Worm (Caenorhabditis elegans) whole organism, young adult: ENCODE data around the gene col-145.

Experiments
- B0336.3 ChIP-seq: fragments of 200-800 bp; sonication (Bioruptor generic); IDR thresholded peaks from 2 replicates; pipeline ENCODE4 v1.3.6; 2022; ENCODE audit warnings: missing genetic modification characterization, missing compliant biosample characterization
- D2030.7 ChIP-seq: fragments of 200-800 bp; sonication (Bioruptor generic); IDR thresholded peaks from 2 replicates; pipeline ENCODE4 v1.3.6; 2022; ENCODE audit warnings: missing genetic modification reagents, missing genetic modification characterization, missing compliant biosample characterization
- F22D6.2 ChIP-seq: sonication (generic microtip); optimal IDR thresholded peaks from 2 replicates; lab custom pipeline; 2016; ENCODE audit warnings: mild to moderate bottlenecking, missing genetic modification characterization, missing compliant biosample characterization
- F57C9.4 ChIP-seq: sonication (generic microtip); optimal IDR thresholded peaks from 2 replicates; lab custom pipeline; 2017; ENCODE audit warnings: mild to moderate bottlenecking, missing genetic modification characterization, missing compliant biosample characterization
- K11D2.4 ChIP-seq: fragments of 200-800 bp; sonication (Bioruptor generic); IDR thresholded peaks from 2 replicates; pipeline ENCODE4 v1.3.6; 2022; ENCODE audit warnings: missing genetic modification reagents, missing genetic modification characterization, missing compliant biosample characterization
- T26A5.8 ChIP-seq: sonication (generic microtip); optimal IDR thresholded peaks from 2 replicates; lab custom pipeline; 2016; ENCODE audit warnings: missing genetic modification characterization, missing compliant biosample characterization
- Y53F4B.3 ChIP-seq: fragments of 200-800 bp; sonication (Bioruptor generic); IDR thresholded peaks from 2 replicates; pipeline ENCODE4 v1.3.6; 2022; ENCODE audit warnings: missing genetic modification reagents, missing genetic modification characterization, missing compliant biosample characterization
- Y67H2A.10 ChIP-seq: fragments of 200-800 bp; sonication (Bioruptor generic); conservative IDR thresholded peaks from 2 replicates; pipeline ENCODE4 v1.3.6; 2022; ENCODE audit warnings: missing genetic modification reagents, missing genetic modification characterization, missing compliant biosample characterization
- Y79H2A.3 ChIP-seq: fragments of 200-800 bp; sonication (Bioruptor generic); conservative IDR thresholded peaks from 2 replicates; pipeline ENCODE4 v1.3.6; 2022; ENCODE audit warnings: missing genetic modification reagents, missing genetic modification characterization, missing compliant biosample characterization
- attf-3 ChIP-seq: fragments of 200-800 bp; sonication (Bioruptor generic); conservative IDR thresholded peaks from 2 replicates; pipeline ENCODE4 v1.3.6; 2022; ENCODE audit warnings: missing genetic modification reagents, missing genetic modification characterization, missing compliant biosample characterization
- attf-5 ChIP-seq: fragments of 200-800 bp; sonication (Bioruptor generic); optimal IDR thresholded peaks from 2 replicates; lab custom pipeline; 2018; ENCODE audit warnings: mild to moderate bottlenecking, missing genetic modification characterization, missing compliant biosample characterization
- cebp-1 ChIP-seq, 2 experiments: fragments of 200-800 bp in 1 of 2; sonication (Bioruptor generic) in 1 of 2; sonication (generic microtip) in 1 of 2; IDR thresholded peaks in 1 of 2; optimal IDR thresholded peaks in 1 of 2; 2 replicates each; pipeline versions ENCODE4 v1.3.6 to Lab custom; 2017 to 2022; ENCODE audit warnings: missing compliant biosample characterization in 2 of 2, missing genetic modification characterization in 2 of 2, mild to moderate bottlenecking in 1 of 2, missing genetic modification reagents in 1 of 2, moderate library complexity in 1 of 2
- ceh-27 ChIP-seq: fragments of 200-800 bp; sonication (Bioruptor generic); optimal IDR thresholded peaks from 2 replicates; lab custom pipeline; 2018; ENCODE audit warnings: mild to moderate bottlenecking, missing genetic modification characterization, moderate library complexity, missing compliant biosample characterization
- ceh-79 ChIP-seq: sonication (generic microtip); optimal IDR thresholded peaks from 2 replicates; lab custom pipeline; 2017; ENCODE audit warnings: mild to moderate bottlenecking, missing genetic modification characterization, missing compliant biosample characterization
- dox-1 ChIP-seq: fragments of 200-800 bp; sonication (Bioruptor generic); IDR thresholded peaks from 2 replicates; pipeline ENCODE4 v1.3.6; 2022; ENCODE audit warnings: missing genetic modification reagents, missing genetic modification characterization, missing compliant biosample characterization
- efl-1 ChIP-seq: fragments of 150-350 bp; optimal IDR thresholded peaks from 2 replicates; lab custom pipeline; 2014; ENCODE audit warnings: missing biosample characterization, missing genetic modification reagents, missing genetic modification characterization
- egl-18 ChIP-seq: fragments of 200-800 bp; sonication (Bioruptor generic); IDR thresholded peaks from 2 replicates; pipeline ENCODE4 v1.3.6; 2022; ENCODE audit warnings: missing genetic modification reagents, missing genetic modification characterization, missing compliant biosample characterization
- fkh-3 ChIP-seq: sonication (generic microtip); optimal IDR thresholded peaks from 2 replicates; lab custom pipeline; 2016; ENCODE audit warnings: mild to moderate bottlenecking, missing genetic modification characterization, missing compliant biosample characterization
- him-1 ChIP-seq: sonication (generic microtip); optimal IDR thresholded peaks from 2 replicates; lab custom pipeline; 2016; ENCODE audit warnings: missing genotype, missing genetic modification reagents, missing genetic modification characterization, missing compliant biosample characterization
- hsf-1 ChIP-seq: fragments of 200-800 bp; sonication (Bioruptor generic); IDR thresholded peaks from 2 replicates; pipeline ENCODE4 v1.3.6; 2022; ENCODE audit warnings: missing genetic modification reagents, missing genetic modification characterization, missing compliant biosample characterization
- lag-1 ChIP-seq: fragments of 200-800 bp; sonication (Bioruptor generic); IDR thresholded peaks from 2 replicates; pipeline ENCODE4 v1.3.6; 2022; ENCODE audit warnings: missing genetic modification reagents, missing genetic modification characterization, missing compliant biosample characterization
- let-607 ChIP-seq, 2 experiments: fragments of 200-800 bp in 1 of 2; sonication (Bioruptor generic) in 1 of 2; sonication (generic microtip) in 1 of 2; optimal IDR thresholded peaks; 2 replicates each; lab custom pipeline; 2016 to 2018; ENCODE audit warnings: mild to moderate bottlenecking in 2 of 2, missing compliant biosample characterization in 2 of 2, missing genetic modification characterization in 2 of 2, moderate library complexity in 2 of 2, missing genotype in 1 of 2
- lin-40 ChIP-seq: sonication (generic microtip); optimal IDR thresholded peaks from 2 replicates; lab custom pipeline; 2016; ENCODE audit warnings: missing genetic modification characterization, mild to moderate bottlenecking, missing compliant biosample characterization, missing genotype, missing genetic modification reagents
- lin-54 ChIP-seq: fragments of 200-800 bp; sonication (Bioruptor generic); optimal IDR thresholded peaks from 2 replicates; lab custom pipeline; 2018; ENCODE audit warnings: mild to moderate bottlenecking, missing genetic modification characterization, missing compliant biosample characterization
- lsy-27 ChIP-seq: sonication (generic microtip); optimal IDR thresholded peaks from 2 replicates; lab custom pipeline; 2017; ENCODE audit warnings: missing genetic modification characterization, mild to moderate bottlenecking, missing compliant biosample characterization, antibody characterized with exemption, missing genotype, borderline replicate concordance; ENCODE audit not compliant: insufficient read depth
- madf-10 ChIP-seq: sonication (generic microtip); optimal IDR thresholded peaks from 2 replicates; lab custom pipeline; 2016; ENCODE audit warnings: mild to moderate bottlenecking, missing genetic modification characterization, missing compliant biosample characterization
- madf-3 ChIP-seq: fragments of 200-800 bp; sonication (Bioruptor generic); IDR thresholded peaks from 2 replicates; pipeline ENCODE4 v1.3.6; 2022; ENCODE audit warnings: missing genetic modification reagents, missing genetic modification characterization, missing compliant biosample characterization
- mxl-1 ChIP-seq: sonication (generic microtip); optimal IDR thresholded peaks from 2 replicates; lab custom pipeline; 2016; ENCODE audit warnings: missing genetic modification characterization, missing compliant biosample characterization
- nhr-179 ChIP-seq: sonication (generic microtip); optimal IDR thresholded peaks from 2 replicates; lab custom pipeline; 2016; ENCODE audit warnings: mild to moderate bottlenecking, missing genetic modification characterization, missing compliant biosample characterization
- nhr-27 ChIP-seq: fragments of 200-800 bp; sonication (Bioruptor generic); optimal IDR thresholded peaks from 2 replicates; lab custom pipeline; 2018; ENCODE audit warnings: mild to moderate bottlenecking, missing genetic modification characterization, moderate library complexity, missing compliant biosample characterization
- nhr-80 ChIP-seq: sonication (generic microtip); optimal IDR thresholded peaks from 2 replicates; lab custom pipeline; 2016; ENCODE audit warnings: missing genetic modification characterization, missing compliant biosample characterization
- pbrm-1 ChIP-seq: fragments of 200-800 bp; sonication (Bioruptor generic); IDR thresholded peaks from 2 replicates; pipeline ENCODE4 v1.3.6; 2022; ENCODE audit warnings: missing genetic modification reagents, missing genetic modification characterization, missing compliant biosample characterization
- rcor-1 ChIP-seq: fragments of 200-800 bp; sonication (Bioruptor generic); IDR thresholded peaks from 2 replicates; pipeline ENCODE4 v1.3.6; 2022; ENCODE audit warnings: missing genetic modification reagents, missing genetic modification characterization, missing compliant biosample characterization
- repo-1 ChIP-seq: sonication (generic microtip); optimal IDR thresholded peaks from 2 replicates; lab custom pipeline; 2017; ENCODE audit warnings: mild to moderate bottlenecking, missing genetic modification characterization, missing compliant biosample characterization
- rpc-1 ChIP-seq, 2 experiments: fragments of 150-350 bp in 1 of 2; sonication (generic microtip) in 1 of 2; optimal IDR thresholded peaks; 2 replicates each; lab custom pipeline; 2014 to 2018; ENCODE audit warnings: missing biosample characterization in 1 of 2, missing genetic modification characterization in 1 of 2, missing genetic modification reagents in 1 of 2, missing genotype in 1 of 2
- sea-2 ChIP-seq: fragments of 200-800 bp; sonication (Bioruptor generic); IDR thresholded peaks from 2 replicates; pipeline ENCODE4 v1.3.6; 2022; ENCODE audit warnings: missing genetic modification characterization, missing compliant biosample characterization
- snpc-1.1 ChIP-seq: sonication (generic microtip); optimal IDR thresholded peaks from 2 replicates; lab custom pipeline; 2017; ENCODE audit warnings: missing genetic modification characterization, mild to moderate bottlenecking, missing compliant biosample characterization, antibody characterized with exemption, moderate library complexity, missing genotype, missing genetic modification reagents; ENCODE audit not compliant: insufficient read depth
- snpc-3.4 ChIP-seq: sonication (generic microtip); optimal IDR thresholded peaks from 2 replicates; lab custom pipeline; 2017; ENCODE audit warnings: missing genetic modification characterization, mild to moderate bottlenecking, missing compliant biosample characterization, antibody characterized with exemption, moderate library complexity, missing genotype, missing genetic modification reagents
- snpc-4 ChIP-seq, 5 experiments: fragments of 150-350 bp in 1 of 5; sonication (generic microtip) in 4 of 5; optimal IDR thresholded peaks; 2 replicates each; lab custom pipeline; 2014 to 2018; ENCODE audit warnings: missing genetic modification characterization in 5 of 5, missing biosample characterization in 3 of 5, antibody characterized with exemption in 2 of 5, mild to moderate bottlenecking in 2 of 5, missing compliant biosample characterization in 2 of 5, missing genotype in 2 of 5, moderate library complexity in 2 of 5, missing genetic modification reagents in 1 of 5
- tbx-9 ChIP-seq: sonication (generic microtip); optimal IDR thresholded peaks from 2 replicates; lab custom pipeline; 2016; ENCODE audit warnings: borderline replicate concordance, missing genetic modification characterization, inconsistent platforms, missing compliant biosample characterization
- zim-3 ChIP-seq: sonication (generic microtip); optimal IDR thresholded peaks from 2 replicates; lab custom pipeline; 2017; ENCODE audit warnings: mild to moderate bottlenecking, missing genetic modification characterization, moderate library complexity, missing compliant biosample characterization
- ztf-18 ChIP-seq: sonication (generic microtip); optimal IDR thresholded peaks from 2 replicates; lab custom pipeline; 2016; ENCODE audit warnings: missing genotype, mild to moderate bottlenecking, missing genetic modification characterization, missing compliant biosample characterization
- ztf-25 ChIP-seq: fragments of 200-800 bp; sonication (Bioruptor generic); IDR thresholded peaks from 2 replicates; pipeline ENCODE4 v1.3.6; 2022; ENCODE audit warnings: missing genetic modification reagents, missing genetic modification characterization, missing compliant biosample characterization
- ztf-26 ChIP-seq: sonication (generic microtip); optimal IDR thresholded peaks from 2 replicates; lab custom pipeline; 2017; ENCODE audit warnings: missing genetic modification characterization, missing compliant biosample characterization
- ztf-28 ChIP-seq: fragments of 200-800 bp; sonication (Bioruptor generic); IDR thresholded peaks from 2 replicates; pipeline ENCODE4 v1.3.6; 2022; ENCODE audit warnings: missing genetic modification reagents, missing genetic modification characterization, missing compliant biosample characterization

The col-145 gene

ce11 chrV:9175218-9175837, 12.5 kb upstream of the col-145 start, which contains the start of gene spas-1 (continued):
- TF ChIP-seq nhr-179 (tag; lab: Kevin White, UChicago) (no peak), D2030.7 (no peak; the same call in 1 of the 2 replicates), ztf-25 (GFP tag; lab: Robert Waterston, UW) (no peak), ceh-79 (no peak), madf-10 (tag; lab: Kevin White, UChicago) (peak; percentile 52), ztf-28 (GFP tag; lab: Robert Waterston, UW) (no peak), F22D6.2 (tag; lab: Kevin White, UChicago) (peak; percentile 26), ztf-26 (tag; lab: Kevin White, UChicago) (peak; percentile 56), K11D2.4 (GFP tag; lab: Robert Waterston, UW) (peak; percentile 40; the same call in 1 of the 2 replicates), sea-2 (GFP tag; lab: Robert Waterston, UW) (no peak), B0336.3 (GFP tag; lab: Robert Waterston, UW) (peak; percentile 67), tbx-9 (tag; lab: Kevin White, UChicago) (no peak), Y53F4B.3 (no peak), ceh-27 (GFP tag; lab: Kevin White, UChicago) (peak; percentile 56), nhr-80 (tag; lab: Kevin White, UChicago) (peak; percentile 77), attf-5 (GFP tag; lab: Kevin White, UChicago) (peak; percentile 84), ztf-18 (tag; lab: Kevin White, UChicago) (peak; percentile 98), fkh-3 (tag; lab: Kevin White, UChicago) (no peak), let-607 (tag; optimal IDR thresholded peaks at IDR 0.05; lab: Kevin White, UChicago) (peak in 1 of 2 experiments; percentile 47), dox-1 (peak; percentile 85), F57C9.4 (tag; lab: Kevin White, UChicago) (no peak), attf-3 (GFP tag; lab: Robert Waterston, UW) (0 out of 2 replicates have a peak, but pooled peaks have one; percentile 14), repo-1 (tag; lab: Kevin White, UChicago) (peak; percentile 38), pbrm-1 (GFP tag; lab: Robert Waterston, UW) (peak; percentile 83; the same call in 1 of the 2 replicates), hsf-1 (no peak), Y67H2A.10 (GFP tag; lab: Robert Waterston, UW) (no peak), mxl-1 (tag; lab: Kevin White, UChicago) (no peak), snpc-3.4 (tag; lab: Kevin White, UChicago) (peak; percentile 71), cebp-1 (GFP tag; IDR thresholded peaks at IDR 0.05; lab: Robert Waterston, UW) (0 out of 2 replicates have a peak, but pooled peaks have one; percentile 37), cebp-1 (tag; optimal IDR thresholded peaks at IDR 0.05; lab: Kevin White, UChicago) (peak; percentile 89), him-1 (tag; lab: Kevin White, UChicago) (peak; percentile 7), egl-18 (GFP tag; lab: Robert Waterston, UW) (no peak), snpc-4 (GFP tag; optimal IDR thresholded peaks at IDR 0.05; lab: Kevin White, UChicago) (no peak), snpc-4 (tag; optimal IDR thresholded peaks at IDR 0.05; lab: Kevin White, UChicago) (peak in 1 of 4 experiments; percentile 76), T26A5.8 (tag; lab: Kevin White, UChicago) (no peak), Y79H2A.3 (GFP tag; lab: Robert Waterston, UW) (no peak), lag-1 (GFP tag; lab: Robert Waterston, UW) (no peak), nhr-27 (no peak), zim-3 (tag; lab: Kevin White, UChicago) (no peak), efl-1 (GFP tag; lab: Kevin White, UChicago) (peak; percentile 79), madf-3 (GFP tag; lab: Robert Waterston, UW) (0 out of 2 replicates have a peak, but pooled peaks have one; percentile 5), lin-54 (peak; percentile 97), snpc-1.1 (tag; lab: Kevin White, UChicago) (peak; percentile 16), rpc-1 (optimal IDR thresholded peaks at IDR 0.05; lab: Kevin White, UChicago) (no peak), rpc-1 (tag; optimal IDR thresholded peaks at IDR 0.05; lab: Kevin White, UChicago) (no peak), lsy-27 (tag; lab: Kevin White, UChicago) (no peak), lin-40 (tag; lab: Kevin White, UChicago) (peak; percentile 86), rcor-1 (GFP tag; lab: Robert Waterston, UW) (peak; percentile 85)
